Worm (Caenorhabditis elegans) whole organism, young adult: ENCODE results near the gene clec-219.

Experiments
- chd-7 ChIP-seq: sonication (generic microtip); optimal IDR thresholded peaks from 2 replicates; lab custom pipeline; 2016; ENCODE audit warnings: mild to moderate bottlenecking, missing genetic modification characterization, moderate library complexity, missing compliant biosample characterization
- pbrm-1 ChIP-seq: fragments of 200-800 bp; sonication (Bioruptor generic); IDR thresholded peaks from 2 replicates; pipeline ENCODE4 v1.3.6; 2022; ENCODE audit warnings: missing genetic modification reagents, missing genetic modification characterization, missing compliant biosample characterization

DNA sequence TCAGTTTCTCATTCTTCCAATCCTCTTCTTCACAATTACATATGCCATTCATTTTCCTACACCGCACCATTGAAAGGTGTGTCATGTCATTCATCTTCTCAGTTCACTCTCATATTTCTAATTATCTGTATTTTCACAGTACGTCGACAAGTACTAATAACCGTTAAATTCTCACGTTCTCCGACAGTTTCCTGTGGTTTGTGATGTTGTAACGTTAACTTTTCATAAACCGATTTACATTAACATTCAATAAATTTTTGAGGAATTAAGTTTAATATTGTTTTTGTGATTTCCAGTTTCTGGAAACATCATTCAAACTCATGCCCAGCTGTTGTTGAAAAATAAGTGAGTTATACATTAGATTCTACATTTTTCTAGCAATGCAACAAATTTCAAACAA is 16.1 kb downstream of the clec-219 start, which contains the start of gene tmd-2:
- TF ChIP-seq chd-7 (tag; lab: Kevin White, UChicago) = no peak
- no peak for TF ChIP-seq pbrm-1 (GFP tag; lab: Robert Waterston, UW)
